Fruit fly (Drosophila melanogaster) whole organism, prepupa: ENCODE data around the gene CARPB.

Source experiments
- dsx ChIP-seq: fragments of 200-800 bp; optimal IDR thresholded peaks from 3 replicates; lab custom pipeline; 2019; ENCODE audit warnings: missing biosample characterization, mild to moderate bottlenecking, missing genetic modification characterization, moderate library complexity; ENCODE audit not compliant: poor library complexity, severe bottlenecking
- fkh ChIP-seq: fragments of 200-800 bp; sonication (Bioruptor generic); optimal IDR thresholded peaks from 3 replicates; lab custom pipeline; 2017; ENCODE audit warnings: missing biosample characterization, mild to moderate bottlenecking, missing genetic modification characterization, moderate library complexity
- net ChIP-seq: fragments of 200-800 bp; sonication (Bioruptor generic); optimal IDR thresholded peaks from 3 replicates; lab custom pipeline; 2016; ENCODE audit warnings: missing biosample characterization, missing genetic modification characterization
- topi ChIP-seq: fragments of 200-800 bp; sonication (Bioruptor generic); optimal IDR thresholded peaks from 3 replicates; lab custom pipeline; 2016; ENCODE audit warnings: missing biosample characterization, missing genetic modification characterization

- no peak for TF ChIP-seq dsx (GFP tag; lab: Kevin White, UChicago)
- peak; percentile 69 for TF ChIP-seq topi
- TF ChIP-seq fkh = no peak
- peak; percentile 6 for TF ChIP-seq net
These were observed 109.8 kb downstream of the CARPB start for dm6 chrX:9892834-9893233.
